Fruit fly (Drosophila melanogaster) ovary, adult (tissue): ENCODE data around the gene CG9853.

Experiments used
- CG17801 ChIP-seq: fragments of 200-800 bp; optimal IDR thresholded peaks from 2 replicates; lab custom pipeline; 2019; ENCODE audit warnings: missing biosample characterization, mild to moderate bottlenecking, missing genetic modification characterization, moderate library complexity; ENCODE audit not compliant: partially characterized antibody

The CG9853 gene

DNA sequence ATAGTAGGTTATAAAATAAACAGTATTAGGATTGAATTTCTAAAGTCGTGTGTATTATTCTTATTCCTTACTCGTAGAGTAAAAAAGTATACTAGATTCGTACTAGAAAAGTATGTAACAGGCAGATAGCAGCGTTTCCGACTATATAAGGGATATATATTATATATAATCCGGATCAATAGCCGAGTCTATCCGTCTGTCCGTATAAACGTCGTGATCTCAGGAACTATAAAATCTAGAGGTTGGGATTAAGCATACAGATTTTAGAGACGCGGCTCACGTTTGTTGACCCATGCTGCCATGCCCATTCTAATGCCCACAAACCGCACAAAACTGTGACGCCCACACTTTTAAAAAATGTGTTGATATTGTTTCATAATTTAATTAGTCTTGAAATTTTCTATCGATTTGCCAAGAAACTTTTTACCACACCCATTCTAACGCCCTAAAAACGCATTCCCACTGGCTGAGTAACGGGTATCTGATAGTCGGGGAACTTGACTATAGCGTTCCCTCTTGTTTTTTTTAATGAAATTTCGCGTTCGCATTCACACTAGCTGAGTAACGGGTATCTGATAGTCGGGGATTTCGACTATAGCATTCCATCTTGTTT lies at the start of gene CG9853:
TSS of gene CG9853 (minus strand) at position 51 of the 613 bp plus-strand sequence.
- no peak for TF ChIP-seq CG17801 (GFP tag; lab: Kevin White, UChicago)

DNA sequence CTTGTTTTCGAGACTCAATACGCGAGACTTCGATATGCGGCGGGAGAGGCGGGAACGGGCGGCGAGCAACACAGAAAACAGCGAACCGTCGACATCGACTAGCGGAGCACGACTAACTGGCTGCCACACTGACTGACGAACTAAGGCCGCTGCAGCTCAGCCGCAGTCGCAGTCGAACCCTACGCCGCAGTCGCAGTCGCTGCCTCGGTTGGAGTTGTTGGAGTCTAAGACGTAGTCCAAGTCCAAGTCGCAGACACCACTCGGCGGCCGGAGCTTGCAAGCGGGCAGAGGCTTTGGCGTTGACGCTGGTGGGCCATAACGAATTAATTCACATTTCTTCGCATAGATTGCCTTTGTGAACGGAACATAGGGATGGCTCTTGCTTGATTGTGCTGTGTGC lies 48.9 kb upstream of the CG9853 start:
- no peak for TF ChIP-seq CG17801 (GFP tag; lab: Kevin White, UChicago)

DNA sequence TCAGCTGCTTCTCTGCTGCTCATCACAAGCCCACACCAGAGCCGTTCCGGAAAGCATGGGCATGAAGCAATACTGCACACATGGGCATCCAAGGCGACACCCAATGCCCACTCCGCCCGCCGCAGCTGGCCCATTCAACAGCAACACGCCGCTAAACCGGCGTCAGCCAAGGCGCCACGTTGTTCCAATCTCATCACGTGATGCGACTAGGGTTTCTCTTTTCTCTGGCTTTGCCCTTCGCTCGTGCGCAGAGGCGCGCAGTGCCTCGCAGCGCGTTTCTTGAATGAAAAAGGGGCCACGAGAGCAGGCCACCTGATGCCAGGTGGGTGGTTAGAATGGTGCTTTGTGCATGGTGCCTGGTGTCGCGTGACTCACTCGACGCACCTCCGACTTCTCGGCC lies 47.4 kb upstream of the CG9853 start:
- TF ChIP-seq CG17801 (GFP tag; lab: Kevin White, UChicago): no peak

DNA sequence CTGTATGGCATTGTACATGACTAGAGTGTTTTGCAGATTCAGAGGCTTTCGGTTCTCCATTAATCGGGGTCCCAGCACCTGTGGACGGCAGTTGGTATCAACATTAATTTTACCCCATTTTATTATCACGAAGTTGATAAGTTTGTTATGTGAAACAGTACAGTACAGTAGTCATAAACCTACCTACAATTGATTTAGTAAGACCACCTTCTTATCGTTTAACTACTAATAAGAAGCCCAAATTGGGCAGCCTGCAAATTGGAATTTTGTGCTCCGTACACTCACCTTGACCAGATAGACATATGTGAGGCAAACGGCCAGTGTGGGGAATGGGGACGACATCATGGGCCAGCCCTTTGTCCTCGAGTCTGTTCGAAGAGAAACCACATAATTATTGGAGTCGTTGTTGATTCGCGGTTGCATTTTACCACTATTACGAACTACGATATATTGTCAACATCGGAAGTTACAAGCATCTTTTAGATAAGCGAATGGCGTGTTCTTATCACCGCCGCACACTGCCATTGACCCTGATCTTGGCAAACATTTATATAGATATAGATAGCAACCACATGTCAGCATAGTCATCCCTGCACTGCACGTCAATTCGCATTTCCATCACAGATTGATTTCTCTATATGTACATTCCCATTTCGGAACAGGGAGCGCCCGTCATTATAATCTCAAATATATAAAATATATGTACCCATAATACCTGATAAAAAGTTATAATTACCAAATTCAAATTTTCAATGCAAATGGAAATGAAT lies 44.8 kb upstream of the CG9853 start:
- no peak for TF ChIP-seq CG17801 (GFP tag; lab: Kevin White, UChicago)

DNA sequence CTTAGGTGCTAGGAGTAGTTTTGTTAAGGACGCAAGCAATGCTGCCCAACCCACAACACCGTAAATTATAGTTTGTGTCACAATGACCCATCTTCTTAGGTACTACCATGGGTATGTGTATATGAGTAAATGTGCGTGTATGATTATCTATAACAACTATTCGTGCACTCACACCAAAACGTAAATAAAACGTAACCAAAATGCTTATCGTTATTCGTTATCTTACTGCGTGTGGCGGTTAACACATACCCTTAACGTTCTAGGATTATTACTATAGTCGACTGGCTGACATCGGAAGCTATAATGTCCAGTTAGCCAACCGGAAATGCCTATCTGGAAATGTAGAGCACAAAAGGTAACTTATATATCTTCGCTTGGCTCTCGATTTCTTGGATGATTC lies 43.3 kb upstream of the CG9853 start:
- TF ChIP-seq CG17801 (GFP tag; lab: Kevin White, UChicago): no peak

DNA sequence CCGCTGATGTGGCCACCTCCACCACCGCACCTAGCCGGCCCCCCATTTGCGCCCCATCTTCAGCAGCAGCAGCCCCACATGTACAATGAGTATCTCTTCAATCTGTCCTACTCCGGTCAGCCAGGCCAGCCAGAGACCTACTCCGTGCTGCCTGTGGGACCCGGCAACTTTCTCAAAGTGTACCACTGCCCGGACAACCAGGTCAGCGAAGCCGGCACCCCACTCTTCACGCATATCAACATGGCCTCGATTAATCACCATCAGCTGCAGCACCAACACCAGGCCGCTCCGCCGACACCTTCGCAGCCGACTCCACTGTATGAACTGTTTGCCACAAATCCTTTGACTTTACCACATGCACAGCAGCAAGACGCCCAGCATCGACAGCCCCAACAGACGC lies 36.0 kb upstream of the CG9853 start:
- no peak for TF ChIP-seq CG17801 (GFP tag; lab: Kevin White, UChicago)

DNA sequence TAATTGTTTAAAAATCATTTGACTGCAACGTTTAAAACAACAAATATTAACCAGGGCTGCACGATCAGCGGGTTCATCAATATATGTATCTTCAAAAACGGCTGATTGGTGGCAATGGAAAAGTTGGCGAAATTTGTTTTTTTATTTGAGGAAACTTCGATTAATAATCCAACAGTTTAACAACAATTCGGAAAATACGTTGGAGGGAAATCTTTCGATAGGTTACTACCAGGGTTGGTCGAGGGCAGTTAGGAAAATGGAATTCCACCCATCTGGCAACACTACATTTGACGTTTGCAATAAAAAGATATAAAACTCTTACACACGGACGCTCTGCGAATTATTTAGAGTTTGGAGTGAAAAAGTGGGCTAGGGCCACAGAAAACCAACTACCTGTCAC lies 35.3 kb upstream of the CG9853 start, which contains the start of the genes Lipt2 and CG14650:
TSS of gene Lipt2 (minus strand) at position 217 of the 400 bp plus-strand sequence.
TSS of gene CG14650 (plus strand) at position 275 of the 400 bp plus-strand sequence.
- TF ChIP-seq CG17801 (GFP tag; lab: Kevin White, UChicago): peak; percentile 55

DNA sequence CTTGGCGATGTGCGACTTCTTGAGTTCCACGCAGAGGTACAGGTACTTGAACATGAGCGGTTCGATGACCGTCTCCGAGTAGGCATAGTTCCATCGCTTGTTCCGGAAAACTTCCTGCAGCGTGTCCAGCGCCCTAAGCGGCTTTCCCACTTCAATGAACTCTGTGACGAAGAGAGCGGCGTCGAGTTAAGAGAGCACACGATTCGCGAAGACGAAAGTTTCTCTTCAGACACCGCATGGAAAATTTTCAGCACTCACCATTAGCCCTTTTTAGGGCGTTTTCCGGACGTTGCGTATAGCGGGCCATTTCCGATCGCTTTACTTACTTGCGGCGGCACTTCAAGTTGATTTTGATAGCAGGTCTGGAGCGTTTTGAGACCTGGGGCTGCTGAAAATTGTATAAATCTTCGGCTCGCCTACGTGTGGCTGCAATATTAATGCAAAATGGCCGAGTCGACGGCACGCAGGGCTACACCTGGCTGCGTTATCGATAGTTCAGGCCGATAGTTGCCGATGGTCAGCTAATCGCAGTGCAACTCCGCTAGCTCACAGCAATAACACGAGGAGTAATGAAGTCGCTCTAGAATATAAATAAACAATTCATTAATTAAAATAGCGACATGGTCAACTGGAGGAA lies 31.7 kb upstream of the CG9853 start, which contains the start of the genes eIF3a and CG1074:
TSS of gene eIF3a (minus strand) at position 455 of the 637 bp plus-strand sequence.
TSS of gene CG1074 (plus strand) at position 525 of the 637 bp plus-strand sequence.
- peak; percentile 76 for TF ChIP-seq CG17801 (GFP tag; lab: Kevin White, UChicago)

DNA sequence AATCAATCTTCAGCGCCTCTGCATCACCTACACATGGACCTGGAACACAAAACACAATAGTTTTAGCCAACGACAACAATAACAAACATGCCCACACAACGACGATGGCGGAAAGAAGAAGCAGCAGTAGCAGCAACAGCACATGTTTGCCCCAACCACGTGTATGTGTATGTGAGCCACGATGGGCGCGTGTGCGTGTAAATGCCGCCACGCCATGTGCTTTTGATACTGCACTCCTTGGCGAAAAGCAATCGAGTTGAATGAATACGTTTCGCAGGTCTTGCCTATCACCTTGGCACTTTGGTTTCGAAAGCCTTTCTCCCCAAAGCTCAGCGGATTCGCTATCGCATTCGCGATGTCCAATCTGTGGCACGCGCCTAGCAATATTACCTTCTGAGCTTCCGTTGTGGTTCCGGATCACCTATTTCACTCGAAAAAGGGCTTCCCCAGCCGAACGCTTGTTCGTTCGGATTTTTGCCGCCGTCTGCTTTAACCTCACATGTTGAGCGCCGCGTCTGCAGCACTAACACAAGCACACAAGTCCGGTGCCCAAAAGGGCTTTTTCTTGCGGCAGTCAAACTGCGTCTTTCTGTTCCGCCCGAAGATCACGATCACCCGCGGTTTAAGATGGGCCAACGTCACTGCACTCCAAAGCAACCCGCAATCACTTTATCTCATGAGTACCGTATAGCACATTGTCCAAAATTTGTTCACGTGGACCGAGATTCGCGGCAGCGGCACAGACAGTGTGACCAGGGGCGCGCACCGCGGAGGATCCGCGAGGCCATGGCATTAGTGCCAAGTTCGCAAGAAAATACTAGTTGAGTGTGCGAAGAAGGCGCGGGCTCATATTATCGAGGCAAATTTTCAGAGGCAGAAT lies 27.0 kb upstream of the CG9853 start, which contains the start of gene srl:
TSS of gene srl (minus strand) at position 751 of the 880 bp plus-strand sequence.
- peak; percentile 27 for TF ChIP-seq CG17801 (GFP tag; lab: Kevin White, UChicago)

DNA sequence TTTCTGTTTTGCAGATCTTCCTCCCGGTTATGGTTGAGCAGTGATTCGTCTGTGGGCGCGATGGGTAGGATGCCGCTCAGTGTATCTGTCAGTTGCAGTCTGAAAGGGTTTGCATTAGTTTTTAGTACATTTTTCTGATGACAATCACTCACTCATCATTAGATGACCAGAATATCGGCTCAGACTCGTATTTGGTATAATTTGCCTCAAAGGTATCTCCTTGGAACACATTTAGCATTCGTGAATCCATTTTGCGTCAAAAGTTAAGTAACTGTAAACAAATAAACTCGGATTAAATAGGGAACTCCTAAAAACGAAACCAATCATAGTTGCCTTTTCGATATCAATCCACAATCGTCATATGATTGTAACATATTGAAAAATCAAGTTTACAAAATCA lies 24.9 kb upstream of the CG9853 start, which contains the start of gene CG31525:
TSS of gene CG31525 (plus strand) at position 301 of the 400 bp plus-strand sequence.
- TF ChIP-seq CG17801 (GFP tag; lab: Kevin White, UChicago): no peak

DNA sequence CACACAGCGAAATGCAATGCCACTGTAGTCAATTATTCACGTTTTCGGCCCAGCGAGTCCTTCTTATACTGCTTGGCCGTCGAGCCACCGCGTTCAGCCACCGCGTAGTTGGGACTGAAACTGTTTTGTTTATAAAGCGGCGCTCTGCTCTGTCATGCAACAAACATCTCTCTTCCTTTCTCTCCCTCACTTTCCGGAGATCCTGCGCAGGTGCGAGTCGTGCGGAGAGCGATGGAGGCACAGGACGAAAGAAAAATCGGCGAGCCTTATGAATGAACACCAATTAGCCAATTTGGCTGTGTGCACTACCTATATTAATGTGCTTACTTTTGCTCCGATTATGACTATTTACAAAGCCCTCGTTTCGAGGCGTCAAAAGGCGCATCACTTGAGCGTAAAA lies 17.7 kb upstream of the CG9853 start, which contains the start of gene CG32944:
TSS of gene CG32944 (minus strand) at position 97 of the 400 bp plus-strand sequence.
- no peak for TF ChIP-seq CG17801 (GFP tag; lab: Kevin White, UChicago)

DNA sequence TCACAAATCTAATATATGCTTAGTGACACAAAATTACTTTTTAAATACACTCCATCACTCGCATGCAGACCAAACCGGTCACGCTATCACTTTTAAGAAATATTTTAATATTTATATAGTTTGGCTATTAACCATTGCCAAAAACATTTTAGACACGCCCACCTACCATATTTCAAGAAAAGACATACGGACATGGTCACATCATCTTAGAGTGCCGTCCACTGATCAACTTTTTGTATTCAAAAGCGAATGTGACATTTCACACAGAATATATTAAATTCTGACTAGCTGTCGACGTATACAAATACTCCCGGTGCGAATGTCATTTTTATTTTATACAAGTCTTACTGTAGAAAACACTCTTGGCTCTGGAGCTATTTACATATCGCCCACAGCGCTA lies 14.3 kb upstream of the CG9853 start, which contains the start of gene CG31528:
TSS of gene CG31528 (plus strand) at position 301 of the 400 bp plus-strand sequence.
- TF ChIP-seq CG17801 (GFP tag; lab: Kevin White, UChicago): no peak

DNA sequence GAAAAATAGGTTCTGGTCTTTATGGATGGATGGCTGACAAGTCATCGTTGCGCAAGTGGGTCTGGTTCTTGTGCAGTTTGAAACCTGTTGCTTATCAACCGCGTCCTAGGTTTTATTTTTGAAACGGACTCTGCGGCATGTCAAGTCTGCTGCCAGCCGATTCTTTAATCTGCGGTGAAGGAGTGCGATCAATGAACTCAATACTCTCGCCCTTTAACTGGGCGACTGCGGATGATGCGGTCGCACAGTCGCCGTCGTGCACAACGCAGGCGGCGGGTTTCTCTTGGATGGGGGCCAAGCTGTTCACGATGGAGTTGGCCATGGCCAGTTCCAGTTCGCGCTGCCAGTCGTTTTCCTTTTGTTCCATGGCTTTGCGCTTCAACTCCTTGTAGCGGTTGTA lies 5.5 kb upstream of the CG9853 start:
- no peak for TF ChIP-seq CG17801 (GFP tag; lab: Kevin White, UChicago)
